Fruit fly (Drosophila melanogaster) whole organism, adult: ENCODE data around the gene CG10793.
A peak's percentile ranks its signal among the peaks of the same experiment; 100 is the strongest.

Source experiments
- CG11617 ChIP-seq: fragments of 200-800 bp; sonication (Bioruptor generic); optimal IDR thresholded peaks from 2 replicates; lab custom pipeline; 2017; ENCODE audit warnings: mild to moderate bottlenecking, missing biosample characterization, missing genetic modification reagents, missing genetic modification characterization
- CG12768 ChIP-seq: fragments of 200-800 bp; sonication (Bioruptor generic); optimal IDR thresholded peaks from 2 replicates; lab custom pipeline; 2017; ENCODE audit warnings: missing biosample characterization, missing genetic modification characterization, mild to moderate bottlenecking, moderate library complexity, missing genetic modification reagents
- CG14711 ChIP-seq: fragments of 200-800 bp; sonication (Bioruptor generic); optimal IDR thresholded peaks from 2 replicates; lab custom pipeline; 2018; ENCODE audit warnings: missing biosample characterization, mild to moderate bottlenecking, missing genetic modification characterization, moderate library complexity
- CG1620 ChIP-seq: fragments of 200-800 bp; sonication (Bioruptor generic); optimal IDR thresholded peaks from 2 replicates; lab custom pipeline; 2016; ENCODE audit warnings: missing biosample characterization, missing genetic modification characterization
- CG33017 ChIP-seq: fragments of 200-800 bp; sonication (Bioruptor generic); optimal IDR thresholded peaks from 2 replicates; lab custom pipeline; 2018; ENCODE audit warnings: missing biosample characterization, mild to moderate bottlenecking, missing genetic modification characterization, moderate library complexity
- CG5204 ChIP-seq: fragments of 200-800 bp; sonication (Bioruptor generic); optimal IDR thresholded peaks from 2 replicates; lab custom pipeline; 2016; ENCODE audit warnings: missing biosample characterization, missing genetic modification characterization
- CG7045 ChIP-seq: fragments of 200-800 bp; sonication (Bioruptor generic); optimal IDR thresholded peaks from 2 replicates; lab custom pipeline; 2017; ENCODE audit warnings: missing biosample characterization, mild to moderate bottlenecking, missing genetic modification characterization
- CG7101 ChIP-seq: fragments of 200-800 bp; sonication (Bioruptor generic); optimal IDR thresholded peaks from 2 replicates; lab custom pipeline; 2018; ENCODE audit warnings: missing biosample characterization, mild to moderate bottlenecking, missing genetic modification characterization, moderate library complexity
- Clk ChIP-seq: fragments of 200-800 bp; sonication (Bioruptor generic); optimal IDR thresholded peaks from 2 replicates; lab custom pipeline; 2017; ENCODE audit warnings: missing biosample characterization, missing genetic modification characterization
- Crg-1 ChIP-seq: fragments of 200-800 bp; sonication (Bioruptor generic); optimal IDR thresholded peaks from 2 replicates; lab custom pipeline; 2016; ENCODE audit warnings: missing biosample characterization, missing genetic modification characterization
- Hr96 ChIP-seq: fragments of 200-800 bp; sonication (Bioruptor generic); optimal IDR thresholded peaks from 2 replicates; lab custom pipeline; 2016; ENCODE audit warnings: missing biosample characterization, missing genetic modification characterization
- Mnt ChIP-seq: fragments of 200-800 bp; sonication (Bioruptor generic); optimal IDR thresholded peaks from 2 replicates; lab custom pipeline; 2016; ENCODE audit warnings: missing biosample characterization, mild to moderate bottlenecking, missing genetic modification characterization
- bab1 ChIP-seq: fragments of 200-800 bp; sonication (Bioruptor generic); optimal IDR thresholded peaks from 3 replicates; lab custom pipeline; 2019; ENCODE audit warnings: missing biosample characterization, mild to moderate bottlenecking, missing genetic modification characterization, moderate library complexity
- cic ChIP-seq: fragments of 200-800 bp; sonication (Bioruptor generic); optimal IDR thresholded peaks from 2 replicates; lab custom pipeline; 2017; ENCODE audit warnings: missing biosample characterization, mild to moderate bottlenecking, missing genetic modification characterization, moderate library complexity
- cnc ChIP-seq, 2 experiments: fragments of >200 bp; optimal IDR thresholded peaks; 2 replicates each; lab custom pipeline; 2017
- kay ChIP-seq: fragments of 200-800 bp; sonication (Bioruptor generic); peaks from one replicate; lab custom pipeline; 2016; ENCODE audit warnings: missing biosample characterization, missing genetic modification characterization, borderline replicate concordance
- ovo ChIP-seq: fragments of 200-800 bp; sonication (Bioruptor generic); optimal IDR thresholded peaks from 2 replicates; lab custom pipeline; 2016; ENCODE audit warnings: missing biosample characterization, missing genetic modification characterization
- pad ChIP-seq: fragments of 200-800 bp; sonication (Bioruptor generic); optimal IDR thresholded peaks from 3 replicates; lab custom pipeline; 2017; ENCODE audit warnings: missing biosample characterization, missing genetic modification characterization, mild to moderate bottlenecking, moderate library complexity, missing genetic modification reagents
- tj ChIP-seq: fragments of 200-800 bp; sonication (Bioruptor generic); optimal IDR thresholded peaks from 3 replicates; lab custom pipeline; 2017; ENCODE audit warnings: missing biosample characterization, mild to moderate bottlenecking, missing genetic modification characterization, moderate library complexity
- toe ChIP-seq: fragments of 200-800 bp; sonication (Bioruptor generic); optimal IDR thresholded peaks from 2 replicates; lab custom pipeline; 2016; ENCODE audit warnings: missing biosample characterization, missing genetic modification characterization

Gene CG10793

DNA sequence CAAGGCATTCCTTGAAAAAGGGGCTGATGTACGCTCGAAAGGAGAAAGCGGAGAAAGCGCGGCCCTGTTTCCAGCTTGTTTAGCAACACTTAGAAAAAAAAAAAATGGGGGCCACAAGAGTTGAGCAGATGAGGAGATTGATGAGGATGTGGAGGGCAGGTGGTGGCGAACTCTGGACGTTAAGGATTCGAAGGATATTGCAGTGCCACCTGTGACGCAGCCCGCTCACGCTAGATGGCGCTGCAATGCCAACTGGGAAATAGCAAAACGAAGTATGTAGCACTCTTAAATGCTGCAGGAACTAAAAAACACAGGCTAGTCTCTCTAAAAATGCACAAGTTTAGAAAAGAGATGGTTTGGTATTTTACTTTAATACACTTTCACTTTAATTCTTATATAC is 4.9 kb downstream of the CG10793 start:
- TF ChIP-seq cnc (optimal IDR thresholded peaks at IDR 0.05; lab: Kevin White, UChicago) (no peak), bab1 (no peak), toe (GFP tag; lab: Kevin White, UChicago) (no peak), pad (GFP tag; lab: Kevin White, UChicago) (no peak), Crg-1 (GFP tag; lab: Kevin White, UChicago) (no peak), CG5204 (GFP tag; lab: Kevin White, UChicago) (no peak), Clk (no peak), kay (GFP tag; lab: Kevin White, UChicago) (no peak), CG14711 (tag; lab: Kevin White, UChicago) (no peak), cic (GFP tag; lab: Kevin White, UChicago) (no peak)

DNA sequence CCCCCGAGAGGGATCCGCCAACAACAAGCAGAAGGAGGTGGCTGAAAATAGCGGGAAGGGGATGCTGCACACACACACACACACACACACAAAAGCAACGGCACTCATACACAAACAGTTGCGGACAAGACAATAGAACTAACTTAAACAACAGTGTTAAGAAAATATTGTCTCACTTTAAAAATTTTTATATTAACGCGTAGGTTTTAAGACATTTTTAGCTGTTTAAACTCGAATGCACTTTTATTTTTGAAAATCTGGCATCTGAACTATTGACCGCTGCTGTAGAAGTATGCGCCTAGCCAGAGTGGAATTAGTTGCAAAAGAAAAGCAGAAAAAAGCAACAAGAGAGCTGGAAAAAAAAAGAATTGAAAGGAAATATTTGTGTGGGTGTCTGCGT is 5.4 kb downstream of the CG10793 start:
- TF ChIP-seq Clk (peak; percentile 30), CG7101 (tag; lab: Kevin White, UChicago) (peak; percentile 76), ovo (no peak), toe (GFP tag; lab: Kevin White, UChicago) (peak; percentile 46), CG7045 (GFP tag; lab: Kevin White, UChicago) (peak; percentile 68), bab1 (no peak), kay (GFP tag; lab: Kevin White, UChicago) (peak; percentile 23), CG12768 (GFP tag; lab: Kevin White, UChicago) (peak; percentile 57), cnc (optimal IDR thresholded peaks at IDR 0.05; lab: Kevin White, UChicago) (no peak), CG1620 (GFP tag; lab: Kevin White, UChicago) (no peak), cic (GFP tag; lab: Kevin White, UChicago) (no peak), Hr96 (GFP tag; lab: Kevin White, UChicago) (no peak), Mnt (GFP tag; lab: Kevin White, UChicago) (peak; percentile 12), CG14711 (tag; lab: Kevin White, UChicago) (peak; percentile 70), CG5204 (GFP tag; lab: Kevin White, UChicago) (peak; percentile 58), Crg-1 (GFP tag; lab: Kevin White, UChicago) (no peak), pad (GFP tag; lab: Kevin White, UChicago) (peak; percentile 40), CG11617 (GFP tag; lab: Kevin White, UChicago) (no peak), tj (GFP tag; lab: Kevin White, UChicago) (peak; percentile 17), CG33017 (tag; lab: Kevin White, UChicago) (peak; percentile 70)

dm6 chrX:3298926-3299325 is 17.3 kb downstream of the CG10793 start:
- TF ChIP-seq CG5204 (GFP tag; lab: Kevin White, UChicago) (no peak), cic (GFP tag; lab: Kevin White, UChicago) (no peak), CG11617 (GFP tag; lab: Kevin White, UChicago) (no peak)

DNA sequence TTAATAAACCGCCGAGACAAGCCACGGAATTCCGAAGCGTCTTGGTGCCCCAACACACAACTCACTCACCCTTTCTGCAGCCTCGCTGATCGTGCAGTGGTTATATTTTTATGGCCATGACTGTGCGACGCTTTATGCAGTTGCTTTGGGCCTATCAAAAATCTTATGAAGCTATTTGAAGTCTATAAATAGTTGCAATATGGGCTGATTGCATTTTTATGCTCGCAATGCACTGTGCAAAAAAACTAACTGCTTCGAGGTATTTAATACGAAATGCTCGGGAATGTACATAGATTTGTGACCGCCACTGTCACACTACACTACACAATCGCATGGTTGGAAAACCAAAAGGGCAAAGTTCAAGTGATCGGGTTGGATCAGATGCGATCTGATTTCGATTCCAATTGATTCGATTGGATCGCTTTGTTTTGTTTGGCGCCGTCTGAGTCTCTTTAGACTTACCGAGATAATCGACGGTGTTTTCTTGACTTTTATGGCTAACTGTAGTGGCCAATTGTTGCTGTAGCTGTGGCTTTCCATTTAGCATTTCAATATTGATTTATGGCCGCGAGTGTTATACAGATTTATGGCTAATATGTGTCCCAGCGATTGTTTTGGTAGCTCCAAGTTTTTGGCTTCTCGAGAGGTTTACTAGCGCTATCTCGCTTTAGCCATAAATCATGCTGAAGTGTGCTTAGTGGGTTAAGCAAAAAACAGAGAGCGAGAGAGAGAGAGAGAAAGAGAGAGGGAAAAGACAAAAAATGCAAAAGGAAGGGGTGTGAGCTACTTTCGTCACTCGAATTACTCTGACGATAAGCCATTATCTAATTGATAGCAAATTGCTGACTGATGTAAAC is 18.5 kb downstream of the CG10793 start:
- TF ChIP-seq toe (GFP tag; lab: Kevin White, UChicago) = no peak
- no peak for TF ChIP-seq Mnt (GFP tag; lab: Kevin White, UChicago)
- no peak for TF ChIP-seq CG5204 (GFP tag; lab: Kevin White, UChicago)
- no peak for TF ChIP-seq CG14711 (tag; lab: Kevin White, UChicago)
- no peak for TF ChIP-seq ovo
- no peak for TF ChIP-seq CG12768 (GFP tag; lab: Kevin White, UChicago)
- no peak for TF ChIP-seq CG33017 (tag; lab: Kevin White, UChicago)

- no peak for TF ChIP-seq CG33017 (tag; lab: Kevin White, UChicago)
- TF ChIP-seq Hr96 (GFP tag; lab: Kevin White, UChicago) = no peak
- TF ChIP-seq CG7101 (tag; lab: Kevin White, UChicago) = no peak
- TF ChIP-seq pad (GFP tag; lab: Kevin White, UChicago) = no peak
- no peak for TF ChIP-seq cnc (optimal IDR thresholded peaks at IDR 0.05; lab: Kevin White, UChicago)
- TF ChIP-seq bab1 = no peak
- TF ChIP-seq cic (GFP tag; lab: Kevin White, UChicago) = no peak
- TF ChIP-seq CG11617 (GFP tag; lab: Kevin White, UChicago) = no peak
- no peak for TF ChIP-seq tj (GFP tag; lab: Kevin White, UChicago)
- TF ChIP-seq Crg-1 (GFP tag; lab: Kevin White, UChicago) = no peak
- TF ChIP-seq CG14711 (tag; lab: Kevin White, UChicago) = no peak
- TF ChIP-seq CG5204 (GFP tag; lab: Kevin White, UChicago) = no peak
- no peak for TF ChIP-seq CG7045 (GFP tag; lab: Kevin White, UChicago)
- no peak for TF ChIP-seq kay (GFP tag; lab: Kevin White, UChicago)
- TF ChIP-seq CG12768 (GFP tag; lab: Kevin White, UChicago) = no peak
- TF ChIP-seq Mnt (GFP tag; lab: Kevin White, UChicago) = no peak
- TF ChIP-seq ovo = no peak
- TF ChIP-seq CG1620 (GFP tag; lab: Kevin White, UChicago) = no peak
- TF ChIP-seq Clk = no peak
- no peak for TF ChIP-seq toe (GFP tag; lab: Kevin White, UChicago)
Measured at dm6 chrX:3296032-3296431, 20.2 kb downstream of the CG10793 start.

dm6 chrX:3295467-3295853 is 20.7 kb downstream of the CG10793 start:
- TF ChIP-seq bab1 = no peak
- TF ChIP-seq toe (GFP tag; lab: Kevin White, UChicago) = no peak
- TF ChIP-seq Clk = no peak
- TF ChIP-seq cnc (optimal IDR thresholded peaks at IDR 0.05; lab: Kevin White, UChicago) = no peak
- TF ChIP-seq cic (GFP tag; lab: Kevin White, UChicago) = no peak
- TF ChIP-seq CG1620 (GFP tag; lab: Kevin White, UChicago) = no peak
- TF ChIP-seq CG14711 (tag; lab: Kevin White, UChicago) = no peak
- no peak for TF ChIP-seq CG7101 (tag; lab: Kevin White, UChicago)
- TF ChIP-seq CG33017 (tag; lab: Kevin White, UChicago) = no peak
- no peak for TF ChIP-seq CG7045 (GFP tag; lab: Kevin White, UChicago)
- TF ChIP-seq Mnt (GFP tag; lab: Kevin White, UChicago) = no peak
